Worm (Caenorhabditis elegans) whole organism, mixed stage, embryonic: ENCODE measurements around the gene C39D10.7.

Experiments used
- elt-1 ChIP-seq: sonication (generic microtip); optimal IDR thresholded peaks from 2 replicates; lab custom pipeline; 2017; ENCODE audit warnings: missing genetic modification characterization, mild to moderate bottlenecking, missing compliant biosample characterization, antibody characterized with exemption, moderate library complexity, borderline replicate concordance; ENCODE audit not compliant: insufficient read depth
- mls-2 ChIP-seq: sonication (generic microtip); optimal IDR thresholded peaks from 2 replicates; lab custom pipeline; 2016; ENCODE audit warnings: mild to moderate bottlenecking, missing genetic modification characterization, moderate library complexity, missing compliant biosample characterization
- nhr-237 ChIP-seq: fragments of 150-350 bp; optimal IDR thresholded peaks from 2 replicates; lab custom pipeline; 2014; ENCODE audit warnings: missing biosample characterization, missing genetic modification characterization
- snpc-4 ChIP-seq: fragments of 150-350 bp; optimal IDR thresholded peaks from 2 replicates; lab custom pipeline; 2014; ENCODE audit warnings: missing biosample characterization, missing genetic modification characterization
- unc-39 ChIP-seq: fragments of 150-350 bp; optimal IDR thresholded peaks from 2 replicates; lab custom pipeline; 2014; ENCODE audit warnings: missing biosample characterization, missing genetic modification characterization

DNA sequence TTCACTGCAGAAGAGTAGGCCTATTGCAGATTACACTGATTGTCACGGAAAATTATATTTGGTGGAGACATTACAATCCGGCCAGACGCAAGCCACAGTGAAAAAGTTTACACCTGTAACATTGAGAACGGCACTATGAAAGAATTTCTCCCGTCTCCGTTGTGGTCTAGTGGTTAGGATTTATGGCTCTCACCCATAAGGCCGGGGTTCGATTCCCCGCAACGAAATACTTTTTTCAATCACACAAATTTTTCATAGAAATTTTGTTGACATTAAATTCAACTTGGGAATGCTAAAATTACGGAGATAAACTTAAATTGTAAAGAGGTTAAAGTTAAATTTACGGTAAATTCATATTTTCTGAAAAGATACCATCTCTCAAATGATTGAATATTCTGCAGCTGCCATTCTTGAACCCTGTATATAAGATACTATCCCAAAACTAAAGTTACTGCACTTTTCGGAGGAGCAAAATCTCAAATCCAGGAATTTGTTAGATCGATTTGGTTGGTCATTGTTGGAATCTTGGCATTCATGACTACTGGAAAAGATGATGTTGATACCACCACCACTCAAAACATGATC, 7.2 kb downstream of the C39D10.7 start, which contains the start of gene C39D10.1:
- TF ChIP-seq elt-1, result no peak
- TF ChIP-seq snpc-4 (tag; lab: Kevin White, UChicago), result no peak
- TF ChIP-seq nhr-237 (tag; lab: Kevin White, UChicago), result no peak
- TF ChIP-seq unc-39, result no peak
- no peak for TF ChIP-seq mls-2
